Fruit fly (Drosophila melanogaster): ENCODE measurements around the gene CG43294.

CG43294 gene

dm6 chr3L:11974605-11975004 lies 16.5 kb downstream of the CG43294 start, which contains the start of gene CG14125:
TSS of gene CG14125 (plus strand) at chr3L:11974905.
- TF ChIP-seq Lpt (GFP tag; optimal IDR thresholded peaks at IDR 0.05) (no peak), ss (GFP tag; optimal IDR thresholded peaks at IDR 0.05) (no peak), CG11762 (GFP tag; optimal IDR thresholded peaks at IDR 0.05; ENCODE audit: insufficient read depth) (no peak), Eip93F (GFP tag; optimal IDR thresholded peaks at IDR 0.05) (no peak), Smox (GFP tag; optimal IDR thresholded peaks at IDR 0.05) (no peak), Sox14 (GFP tag; optimal IDR thresholded peaks at IDR 0.05) (no peak), topi (GFP tag; optimal IDR thresholded peaks at IDR 0.05) (no peak), Sox102F (GFP tag; optimal IDR thresholded peaks at IDR 0.05) (no peak), CG3032 (tag; optimal IDR thresholded peaks at IDR 0.05) (no peak)

- TF ChIP-seq OdsH (GFP tag; optimal IDR thresholded peaks at IDR 0.05) (no peak), spab (GFP tag; optimal IDR thresholded peaks at IDR 0.05) (no peak), topi (GFP tag; optimal IDR thresholded peaks at IDR 0.05) (no peak), Hr38 (GFP tag; optimal IDR thresholded peaks at IDR 0.05) (no peak), net (GFP tag; optimal IDR thresholded peaks at IDR 0.05) (no peak), achi (GFP tag; optimal IDR thresholded peaks at IDR 0.05) (no peak), acj6 (GFP tag; optimal IDR thresholded peaks at IDR 0.05) (no peak), CG6808 (GFP tag; optimal IDR thresholded peaks at IDR 0.05) (no peak), CG1621 (tag; optimal IDR thresholded peaks at IDR 0.05) (no peak), salr (GFP tag; optimal IDR thresholded peaks at IDR 0.05) (no peak), CG10669 (GFP tag; optimal IDR thresholded peaks at IDR 0.05) (no peak), Hr4 (GFP tag; optimal IDR thresholded peaks at IDR 0.05) (no peak), CG6792 (GFP tag; optimal IDR thresholded peaks at IDR 0.05) (no peak), CG16779 (tag; optimal IDR thresholded peaks at IDR 0.05) (no peak)
Observed at dm6 chr3L:11975811-11976210, 17.7 kb downstream of the CG43294 start, which contains the start of gene CG43896. TSS of gene CG43896 (plus strand) at chr3L:11976111.

- TF ChIP-seq Eip75B (GFP tag; optimal IDR thresholded peaks at IDR 0.05) (no peak), Hr38 (GFP tag; optimal IDR thresholded peaks at IDR 0.05) (no peak), achi (GFP tag; optimal IDR thresholded peaks at IDR 0.05) (no peak), fkh (GFP tag; optimal IDR thresholded peaks at IDR 0.05) (no peak), ss (GFP tag; optimal IDR thresholded peaks at IDR 0.05) (no peak), CG16779 (tag; optimal IDR thresholded peaks at IDR 0.05) (no peak), Blimp-1 (GFP tag; optimal IDR thresholded peaks at IDR 0.05) (no peak), Ets96B (tag; optimal IDR thresholded peaks at IDR 0.05) (no peak), Sox14 (GFP tag; optimal IDR thresholded peaks at IDR 0.05) (no peak), OdsH (GFP tag; optimal IDR thresholded peaks at IDR 0.05) (no peak), CG11762 (GFP tag; optimal IDR thresholded peaks at IDR 0.05; ENCODE audit: insufficient read depth) (no peak), topi (GFP tag; optimal IDR thresholded peaks at IDR 0.05) (no peak), Eip93F (GFP tag; optimal IDR thresholded peaks at IDR 0.05) (no peak), Eip78C (GFP tag) (no peak), esn (GFP tag; optimal IDR thresholded peaks at IDR 0.05) (no peak), pdm3 (GFP tag; optimal IDR thresholded peaks at IDR 0.05) (no peak), acj6 (GFP tag; optimal IDR thresholded peaks at IDR 0.05) (no peak), salr (GFP tag; optimal IDR thresholded peaks at IDR 0.05) (no peak), vri (GFP tag; optimal IDR thresholded peaks at IDR 0.05) (no peak)
Observed at dm6 chr3L:11984606-11985005, 26.5 kb downstream of the CG43294 start, which contains the start of gene CG6938. TSS of gene CG6938 (plus strand) at chr3L:11984906.

dm6 chr3L:11990436-11990835 lies 32.4 kb downstream of the CG43294 start, which contains the start of gene CG6931:
TSS of gene CG6931 (plus strand) at chr3L:11990736.
- no peak for TF ChIP-seq Ets21C (GFP tag; optimal IDR thresholded peaks at IDR 0.05)
- TF ChIP-seq Hr39 (GFP tag; optimal IDR thresholded peaks at IDR 0.05), result no peak
- no peak for TF ChIP-seq CG8632 (GFP tag; optimal IDR thresholded peaks at IDR 0.05)
- TF ChIP-seq Ets96B (tag; optimal IDR thresholded peaks at IDR 0.05), result no peak
- TF ChIP-seq dac (GFP tag; optimal IDR thresholded peaks at IDR 0.05), result no peak
- no peak for TF ChIP-seq CG3032 (tag; optimal IDR thresholded peaks at IDR 0.05)
- TF ChIP-seq dsx (GFP tag; optimal IDR thresholded peaks at IDR 0.05; ENCODE audit: poor library complexity, severe bottlenecking), result no peak
- no peak for TF ChIP-seq lz (GFP tag; optimal IDR thresholded peaks at IDR 0.05)
- TF ChIP-seq CG7368 (GFP tag; optimal IDR thresholded peaks at IDR 0.05), result no peak
- no peak for TF ChIP-seq esn (GFP tag; optimal IDR thresholded peaks at IDR 0.05)
- TF ChIP-seq CG11902 (GFP tag; optimal IDR thresholded peaks at IDR 0.05), result no peak
- TF ChIP-seq CG11294 (GFP tag; IDR thresholded peaks at IDR 0.05), result no peak
- no peak for TF ChIP-seq CG16779 (tag; optimal IDR thresholded peaks at IDR 0.05)
- no peak for TF ChIP-seq CG6163 (GFP tag; IDR thresholded peaks at IDR 0.05)
- TF ChIP-seq Eip93F (GFP tag; optimal IDR thresholded peaks at IDR 0.05), result no peak
- TF ChIP-seq Eip78C (GFP tag), result no peak
